Worm (Caenorhabditis elegans) whole organism, L4 larva: ENCODE measurements around the gene npax-3.

Experiments
- egl-27 ChIP-seq: sonication (generic microtip); optimal IDR thresholded peaks from 3 replicates; lab custom pipeline; 2017; ENCODE audit warnings: missing biosample characterization, missing genetic modification reagents, missing genetic modification characterization
- lin-13 ChIP-seq: fragments of 150-350 bp; optimal IDR thresholded peaks from 2 replicates; lab custom pipeline; 2014; ENCODE audit warnings: missing biosample characterization, missing genetic modification reagents, missing genetic modification characterization
- lin-39 ChIP-seq: fragments of 150-350 bp; optimal IDR thresholded peaks from 2 replicates; lab custom pipeline; 2014; ENCODE audit warnings: missing biosample characterization, missing genetic modification reagents, missing genetic modification characterization
- mes-2 ChIP-seq: sonication (generic microtip); optimal IDR thresholded peaks from 2 replicates; lab custom pipeline; 2016; ENCODE audit warnings: missing genotype, mild to moderate bottlenecking, missing genetic modification characterization, missing compliant biosample characterization; ENCODE audit not compliant: poor library complexity, severe bottlenecking
- nhr-11 ChIP-seq: fragments of 150-350 bp; optimal IDR thresholded peaks from 2 replicates; lab custom pipeline; 2014; ENCODE audit warnings: missing biosample characterization, missing genetic modification characterization
- nhr-25 ChIP-seq: sonication (generic microtip); optimal IDR thresholded peaks from 2 replicates; lab custom pipeline; 2017; ENCODE audit warnings: missing genetic modification characterization, mild to moderate bottlenecking, missing compliant biosample characterization, antibody characterized with exemption, moderate library complexity, borderline replicate concordance; ENCODE audit not compliant: insufficient read depth
- nhr-28 ChIP-seq: fragments of 150-350 bp; optimal IDR thresholded peaks from 2 replicates; lab custom pipeline; 2014; ENCODE audit warnings: missing biosample characterization, missing genetic modification characterization
- pqm-1 ChIP-seq: sonication (generic microtip); optimal IDR thresholded peaks from 2 replicates; lab custom pipeline; 2017; ENCODE audit warnings: missing biosample characterization, missing genetic modification characterization

DNA sequence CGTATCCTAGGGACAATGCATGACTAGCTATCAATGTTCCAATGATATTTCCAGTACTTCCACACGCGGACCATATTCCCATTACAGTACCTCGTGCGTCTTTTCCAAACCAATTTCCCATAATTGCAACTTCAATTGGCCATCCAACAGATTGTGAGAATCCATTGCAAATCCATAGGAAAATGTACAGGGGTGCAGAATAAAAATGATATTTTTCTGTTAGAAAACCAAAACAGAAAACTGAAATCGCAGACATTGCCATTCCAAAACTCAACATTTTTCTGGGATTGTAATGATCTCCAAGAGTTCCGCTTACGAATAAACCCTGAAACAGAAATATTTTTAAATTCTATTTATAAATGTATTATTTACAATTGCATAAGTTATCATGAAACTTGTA, 23.2 kb upstream of the npax-3 start:
- TF ChIP-seq mes-2 (tag; lab: Kevin White, UChicago) (no peak), nhr-25 (tag; lab: Kevin White, UChicago) (no peak), nhr-11 (no peak), lin-13 (no peak), egl-27 (tag; lab: Kevin White, UChicago) (no peak), pqm-1 (tag; lab: Kevin White, UChicago) (no peak), nhr-28 (tag; lab: Kevin White, UChicago) (no peak), lin-39 (tag; lab: Kevin White, UChicago) (no peak)
